Worm (Caenorhabditis elegans) whole organism, young adult: Measurements from ENCODE around the gene ZK930.2.
A peak's percentile ranks its signal among the peaks of the same experiment; 100 is the strongest.

Experiments used
- B0261.1 ChIP-seq: sonication (generic microtip); optimal IDR thresholded peaks from 2 replicates; lab custom pipeline; 2016; ENCODE audit warnings: mild to moderate bottlenecking, missing genetic modification characterization, moderate library complexity, missing compliant biosample characterization
- C17E4.6 ChIP-seq: fragments of 200-800 bp; sonication (Bioruptor generic); IDR thresholded peaks from 2 replicates; pipeline ENCODE4 v1.3.6; 2022; ENCODE audit warnings: missing genetic modification reagents, missing genetic modification characterization, missing compliant biosample characterization
- F10E7.11 ChIP-seq: sonication (generic microtip); optimal IDR thresholded peaks from 2 replicates; lab custom pipeline; 2017; ENCODE audit warnings: mild to moderate bottlenecking, missing genetic modification characterization, moderate library complexity, missing compliant biosample characterization
- F22D6.2 ChIP-seq: sonication (generic microtip); optimal IDR thresholded peaks from 2 replicates; lab custom pipeline; 2016; ENCODE audit warnings: mild to moderate bottlenecking, missing genetic modification characterization, missing compliant biosample characterization
- F33H1.4 ChIP-seq: fragments of 200-800 bp; sonication (Bioruptor generic); IDR thresholded peaks from 2 replicates; pipeline ENCODE4 v1.3.6; 2022; ENCODE audit warnings: missing genetic modification reagents, missing genetic modification characterization, missing compliant biosample characterization
- F49E8.2 ChIP-seq: sonication (generic microtip); optimal IDR thresholded peaks from 3 replicates; lab custom pipeline; 2017; ENCODE audit warnings: missing genetic modification characterization, mild to moderate bottlenecking, missing compliant biosample characterization, antibody characterized with exemption, moderate library complexity; ENCODE audit not compliant: insufficient read depth
- F52B5.7 ChIP-seq: sonication (generic microtip); optimal IDR thresholded peaks from 2 replicates; lab custom pipeline; 2016; ENCODE audit warnings: mild to moderate bottlenecking, missing genetic modification characterization, missing compliant biosample characterization
- T07F8.4 ChIP-seq: sonication (generic microtip); optimal IDR thresholded peaks from 2 replicates; lab custom pipeline; 2016; ENCODE audit warnings: mild to moderate bottlenecking, missing genetic modification characterization, moderate library complexity, missing compliant biosample characterization
- Y95B8A.8 ChIP-seq: fragments of 200-800 bp; sonication (Bioruptor generic); IDR thresholded peaks from 2 replicates; pipeline ENCODE4 v1.3.6; 2022; ENCODE audit warnings: missing genetic modification reagents, missing genetic modification characterization, missing compliant biosample characterization
- ZK185.1 ChIP-seq: sonication (generic microtip); optimal IDR thresholded peaks from 2 replicates; lab custom pipeline; 2016; ENCODE audit warnings: mild to moderate bottlenecking, missing genetic modification characterization, missing compliant biosample characterization; ENCODE audit not compliant: poor library complexity, severe bottlenecking
- aptf-2 ChIP-seq: fragments of 200-800 bp; sonication (Bioruptor generic); conservative IDR thresholded peaks from 2 replicates; pipeline ENCODE4 v1.3.6; 2022; ENCODE audit warnings: missing genetic modification reagents, missing genetic modification characterization, missing compliant biosample characterization
- aptf-3 ChIP-seq: fragments of 200-800 bp; sonication (Bioruptor generic); IDR thresholded peaks from 2 replicates; pipeline ENCODE4 v1.3.6; 2022; ENCODE audit warnings: missing genetic modification characterization, missing compliant biosample characterization
- atf-7 ChIP-seq: sonication (generic microtip); optimal IDR thresholded peaks from 2 replicates; lab custom pipeline; 2017; ENCODE audit warnings: mild to moderate bottlenecking, missing genetic modification characterization, missing compliant biosample characterization
- attf-3 ChIP-seq: fragments of 200-800 bp; sonication (Bioruptor generic); conservative IDR thresholded peaks from 2 replicates; pipeline ENCODE4 v1.3.6; 2022; ENCODE audit warnings: missing genetic modification reagents, missing genetic modification characterization, missing compliant biosample characterization
- bed-2 ChIP-seq: fragments of 200-800 bp; sonication (Bioruptor generic); IDR thresholded peaks from 2 replicates; pipeline ENCODE4 v1.3.6; 2022; ENCODE audit warnings: missing genetic modification reagents, missing genetic modification characterization, missing compliant biosample characterization
- ceh-100 ChIP-seq: fragments of 200-800 bp; sonication (Bioruptor generic); IDR thresholded peaks from 2 replicates; pipeline ENCODE4 v1.3.6; 2022; ENCODE audit warnings: missing genetic modification reagents, missing genetic modification characterization, missing compliant biosample characterization
- ceh-40 ChIP-seq: fragments of 200-800 bp; sonication (Bioruptor generic); IDR thresholded peaks from 2 replicates; pipeline ENCODE4 v1.3.6; 2022; ENCODE audit warnings: missing genetic modification characterization, missing compliant biosample characterization
- ceh-58 ChIP-seq: fragments of 200-800 bp; sonication (Bioruptor generic); IDR thresholded peaks from 2 replicates; pipeline ENCODE4 v1.3.6; 2022; ENCODE audit warnings: missing genetic modification characterization, missing compliant biosample characterization
- chd-7 ChIP-seq: sonication (generic microtip); optimal IDR thresholded peaks from 2 replicates; lab custom pipeline; 2016; ENCODE audit warnings: mild to moderate bottlenecking, missing genetic modification characterization, moderate library complexity, missing compliant biosample characterization
- dox-1 ChIP-seq: fragments of 200-800 bp; sonication (Bioruptor generic); IDR thresholded peaks from 2 replicates; pipeline ENCODE4 v1.3.6; 2022; ENCODE audit warnings: missing genetic modification reagents, missing genetic modification characterization, missing compliant biosample characterization
- efl-1 ChIP-seq: fragments of 150-350 bp; optimal IDR thresholded peaks from 2 replicates; lab custom pipeline; 2014; ENCODE audit warnings: missing biosample characterization, missing genetic modification reagents, missing genetic modification characterization
- egl-18 ChIP-seq: fragments of 200-800 bp; sonication (Bioruptor generic); IDR thresholded peaks from 2 replicates; pipeline ENCODE4 v1.3.6; 2022; ENCODE audit warnings: missing genetic modification reagents, missing genetic modification characterization, missing compliant biosample characterization
- egl-44 ChIP-seq: fragments of 200-800 bp; sonication (Bioruptor generic); IDR thresholded peaks from 2 replicates; pipeline ENCODE4 v1.3.6; 2022; ENCODE audit warnings: missing genetic modification reagents, missing genetic modification characterization, missing compliant biosample characterization
- egrh-3 ChIP-seq: fragments of 200-800 bp; sonication (Bioruptor generic); IDR thresholded peaks from 2 replicates; pipeline ENCODE4 v1.3.6; 2022; ENCODE audit warnings: missing genetic modification reagents, missing genetic modification characterization, missing compliant biosample characterization
- ets-4 ChIP-seq: fragments of 200-800 bp; sonication (Bioruptor generic); optimal IDR thresholded peaks from 2 replicates; lab custom pipeline; 2018; ENCODE audit warnings: mild to moderate bottlenecking, missing genetic modification characterization, missing compliant biosample characterization
- him-1 ChIP-seq: sonication (generic microtip); optimal IDR thresholded peaks from 2 replicates; lab custom pipeline; 2016; ENCODE audit warnings: missing genotype, missing genetic modification reagents, missing genetic modification characterization, missing compliant biosample characterization
- hlh-12 ChIP-seq: sonication (generic microtip); optimal IDR thresholded peaks from 2 replicates; lab custom pipeline; 2016; ENCODE audit warnings: missing genetic modification characterization, missing compliant biosample characterization
- hrde-1 ChIP-seq: sonication (generic microtip); optimal IDR thresholded peaks from 2 replicates; lab custom pipeline; 2016; ENCODE audit warnings: missing genetic modification characterization, mild to moderate bottlenecking, missing compliant biosample characterization, moderate library complexity, missing genotype, missing genetic modification reagents, borderline replicate concordance
- lin-40 ChIP-seq: sonication (generic microtip); optimal IDR thresholded peaks from 2 replicates; lab custom pipeline; 2016; ENCODE audit warnings: missing genetic modification characterization, mild to moderate bottlenecking, missing compliant biosample characterization, missing genotype, missing genetic modification reagents
- lir-1 ChIP-seq: fragments of 200-800 bp; sonication (Bioruptor generic); conservative IDR thresholded peaks from 2 replicates; pipeline ENCODE4 v1.3.6; 2022; ENCODE audit warnings: missing genetic modification reagents, missing genetic modification characterization, missing compliant biosample characterization
- madf-10 ChIP-seq: sonication (generic microtip); optimal IDR thresholded peaks from 2 replicates; lab custom pipeline; 2016; ENCODE audit warnings: mild to moderate bottlenecking, missing genetic modification characterization, missing compliant biosample characterization
- madf-6 ChIP-seq: fragments of 200-800 bp; sonication (Bioruptor generic); IDR thresholded peaks from 2 replicates; pipeline ENCODE4 v1.3.6; 2022; ENCODE audit warnings: missing genetic modification reagents, missing genetic modification characterization, missing compliant biosample characterization
- mcd-1 ChIP-seq: fragments of 200-800 bp; sonication (Bioruptor generic); IDR thresholded peaks from 2 replicates; pipeline ENCODE4 v1.3.6; 2022; ENCODE audit warnings: missing genetic modification reagents, missing genetic modification characterization, missing compliant biosample characterization
- mxl-1 ChIP-seq: sonication (generic microtip); optimal IDR thresholded peaks from 2 replicates; lab custom pipeline; 2016; ENCODE audit warnings: missing genetic modification characterization, missing compliant biosample characterization
- nhr-27 ChIP-seq: fragments of 200-800 bp; sonication (Bioruptor generic); optimal IDR thresholded peaks from 2 replicates; lab custom pipeline; 2018; ENCODE audit warnings: mild to moderate bottlenecking, missing genetic modification characterization, moderate library complexity, missing compliant biosample characterization
- pha-4 ChIP-seq: fragments of 150-350 bp; sonication (generic microtip); optimal IDR thresholded peaks from 2 replicates; lab custom pipeline; 2014; ENCODE audit warnings: missing biosample characterization, missing genetic modification reagents, missing genetic modification characterization
- repo-1 ChIP-seq: sonication (generic microtip); optimal IDR thresholded peaks from 2 replicates; lab custom pipeline; 2017; ENCODE audit warnings: mild to moderate bottlenecking, missing genetic modification characterization, missing compliant biosample characterization
- sea-2 ChIP-seq: fragments of 200-800 bp; sonication (Bioruptor generic); IDR thresholded peaks from 2 replicates; pipeline ENCODE4 v1.3.6; 2022; ENCODE audit warnings: missing genetic modification characterization, missing compliant biosample characterization
- snpc-1.3 ChIP-seq: sonication (generic microtip); optimal IDR thresholded peaks from 2 replicates; lab custom pipeline; 2017; ENCODE audit warnings: missing genetic modification characterization, mild to moderate bottlenecking, missing compliant biosample characterization, antibody characterized with exemption, moderate library complexity, missing genotype, missing genetic modification reagents; ENCODE audit not compliant: insufficient read depth
- snpc-3.4 ChIP-seq: sonication (generic microtip); optimal IDR thresholded peaks from 2 replicates; lab custom pipeline; 2017; ENCODE audit warnings: missing genetic modification characterization, mild to moderate bottlenecking, missing compliant biosample characterization, antibody characterized with exemption, moderate library complexity, missing genotype, missing genetic modification reagents
- tbp1 ChIP-seq: fragments of 200-800 bp; sonication (Bioruptor generic); optimal IDR thresholded peaks from 2 replicates; lab custom pipeline; 2018; ENCODE audit warnings: mild to moderate bottlenecking, missing genetic modification characterization, missing compliant biosample characterization
- tlf-1 ChIP-seq: fragments of 200-800 bp; sonication (Bioruptor generic); optimal IDR thresholded peaks from 2 replicates; lab custom pipeline; 2018; ENCODE audit warnings: mild to moderate bottlenecking, missing genetic modification characterization, missing compliant biosample characterization
- ztf-25 ChIP-seq: fragments of 200-800 bp; sonication (Bioruptor generic); IDR thresholded peaks from 2 replicates; pipeline ENCODE4 v1.3.6; 2022; ENCODE audit warnings: missing genetic modification reagents, missing genetic modification characterization, missing compliant biosample characterization
- ztf-3 ChIP-seq: fragments of 200-800 bp; sonication (Bioruptor generic); optimal IDR thresholded peaks from 2 replicates; lab custom pipeline; 2018; ENCODE audit warnings: mild to moderate bottlenecking, missing genetic modification characterization, missing compliant biosample characterization

ZK930.2 gene

DNA sequence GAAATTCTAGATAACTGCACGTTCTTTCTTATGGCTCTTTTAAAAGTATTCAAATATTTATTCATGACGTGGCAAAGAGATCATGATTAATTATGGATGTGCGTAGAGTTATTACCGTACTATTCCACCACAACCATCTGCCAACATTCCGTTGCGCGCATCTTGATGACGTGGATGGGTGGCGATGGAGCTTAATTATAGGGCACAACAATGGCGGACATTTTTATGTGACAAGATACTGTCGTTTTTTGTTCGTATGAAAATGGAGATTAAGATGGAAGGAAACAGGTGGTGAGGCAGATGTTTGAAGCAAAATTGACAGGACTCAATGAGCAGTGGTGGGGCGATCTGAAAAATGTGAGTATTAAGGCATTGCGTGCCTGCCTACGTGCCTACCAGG is 5.5 kb downstream of the ZK930.2 start:
- TF ChIP-seq dox-1 (GFP tag; lab: Robert Waterston, UW) = no peak
- TF ChIP-seq F22D6.2 (tag; lab: Kevin White, UChicago) = no peak
- no peak for TF ChIP-seq madf-10 (tag; lab: Kevin White, UChicago)
- TF ChIP-seq aptf-3 (GFP tag; lab: Robert Waterston, UW) = no peak
- no peak for TF ChIP-seq snpc-1.3
- no peak for TF ChIP-seq attf-3 (GFP tag; lab: Robert Waterston, UW)
- no peak for TF ChIP-seq F10E7.11 (tag; lab: Kevin White, UChicago)
- TF ChIP-seq F33H1.4 (GFP tag; lab: Robert Waterston, UW) = no peak
- TF ChIP-seq hrde-1 (tag; lab: Kevin White, UChicago) = no peak
- TF ChIP-seq T07F8.4 (tag; lab: Kevin White, UChicago) = no peak
- no peak for TF ChIP-seq repo-1 (tag; lab: Kevin White, UChicago)
- no peak for TF ChIP-seq bed-2 (GFP tag; lab: Robert Waterston, UW)
- no peak for TF ChIP-seq tbp1 (GFP tag; lab: Kevin White, UChicago)
- TF ChIP-seq atf-7 (tag; lab: Kevin White, UChicago) = no peak
- no peak for TF ChIP-seq ets-4 (GFP tag; lab: Kevin White, UChicago)
- TF ChIP-seq F49E8.2 (tag; lab: Kevin White, UChicago) = no peak
- TF ChIP-seq, all 124 proteins: peak for 0

DNA sequence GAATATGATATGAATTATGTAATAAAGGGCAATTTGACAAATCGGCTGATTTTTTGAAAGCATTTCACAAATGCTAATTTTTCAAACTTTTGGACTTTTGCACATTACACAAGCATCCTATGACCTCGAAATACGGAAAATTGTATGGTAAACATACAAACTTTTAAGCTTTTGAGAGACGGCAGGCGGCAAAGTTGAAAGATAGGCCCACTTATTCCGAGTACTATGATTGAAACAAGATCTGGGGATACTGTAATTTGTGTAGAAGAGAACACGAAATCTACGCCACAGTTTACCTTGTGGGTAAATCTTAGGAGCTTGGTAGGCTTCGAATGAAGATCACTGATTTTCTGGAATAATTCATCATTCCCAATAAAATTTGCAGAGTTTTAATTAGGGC is 9.6 kb downstream of the ZK930.2 start, which contains the start of gene ZK930.6:
TSS of gene ZK930.6 (plus strand) at position 301 of the 400 bp plus-strand sequence.
- no peak for TF ChIP-seq ztf-3 (GFP tag; lab: Kevin White, UChicago)
- no peak for TF ChIP-seq madf-6 (GFP tag; lab: Robert Waterston, UW)
- TF ChIP-seq hlh-12 (tag; lab: Kevin White, UChicago) = no peak
- TF ChIP-seq T07F8.4 (tag; lab: Kevin White, UChicago) = no peak
- no peak for TF ChIP-seq egl-44
- no peak for TF ChIP-seq pha-4 (tag; lab: Kevin White, UChicago)
- TF ChIP-seq B0261.1 = no peak
- TF ChIP-seq madf-10 (tag; lab: Kevin White, UChicago) = no peak
- TF ChIP-seq aptf-2 (GFP tag; lab: Robert Waterston, UW) = no peak
- no peak for TF ChIP-seq snpc-3.4
- TF ChIP-seq tlf-1 = no peak
- TF ChIP-seq ceh-58 (GFP tag; lab: Robert Waterston, UW) = no peak
- no peak for TF ChIP-seq ZK185.1
- no peak for TF ChIP-seq ztf-25 (GFP tag; lab: Robert Waterston, UW)
- no peak for TF ChIP-seq ets-4 (GFP tag; lab: Kevin White, UChicago)
- no peak for TF ChIP-seq attf-3 (GFP tag; lab: Robert Waterston, UW)
- TF ChIP-seq lin-40 (tag; lab: Kevin White, UChicago) = no peak
- no peak for TF ChIP-seq F52B5.7 (tag; lab: Kevin White, UChicago)

DNA sequence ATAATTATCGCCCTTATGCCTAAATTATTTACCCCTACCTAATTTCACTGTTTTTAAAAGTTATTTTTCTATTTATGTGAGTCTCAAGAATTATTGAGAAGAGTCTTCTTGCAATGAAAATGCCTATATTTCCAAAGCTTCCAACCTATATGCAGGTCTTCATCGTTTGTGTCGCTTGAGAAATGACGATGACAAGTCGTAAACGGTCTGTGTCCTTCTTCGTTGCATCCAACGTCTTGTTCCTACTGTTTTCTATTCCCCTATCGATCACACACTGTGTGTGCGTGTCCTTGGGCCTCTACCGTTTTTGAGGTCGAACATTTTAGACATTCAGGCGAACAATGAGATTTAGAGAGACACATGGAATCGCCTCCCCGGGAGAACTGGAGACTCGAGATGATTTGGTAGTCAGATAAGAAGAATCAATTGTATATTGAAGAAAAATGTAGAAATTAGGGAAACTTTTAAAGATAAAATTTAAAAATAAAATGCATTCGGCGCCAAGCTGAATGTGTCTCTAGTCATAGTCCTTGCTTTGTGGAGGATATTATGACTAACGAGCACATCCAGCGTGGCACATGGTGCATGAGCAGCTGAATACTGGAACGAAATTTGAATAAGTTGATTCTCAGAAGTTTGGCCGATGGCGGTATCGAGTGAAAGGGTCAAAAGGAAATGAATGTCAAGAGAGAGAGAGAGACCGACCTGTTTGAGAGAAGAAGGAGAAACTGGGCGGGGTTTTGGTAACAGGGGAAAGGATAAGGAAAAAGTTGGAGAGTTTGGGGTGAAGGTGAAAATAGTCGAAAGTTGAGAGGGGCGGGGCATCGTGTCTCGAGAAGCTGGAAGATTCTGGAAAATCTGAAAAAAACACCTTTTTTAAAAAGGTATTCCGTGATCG is 12.5 kb downstream of the ZK930.2 start:
- TF ChIP-seq ceh-40 (GFP tag; lab: Robert Waterston, UW) (peak; percentile 27; the same call in 1 of the 2 replicates), ceh-58 (GFP tag; lab: Robert Waterston, UW) (0 out of 2 replicates have a peak, but pooled peaks have one; percentile 33), him-1 (tag; lab: Kevin White, UChicago) (peak; percentile 68), egrh-3 (GFP tag; lab: Robert Waterston, UW) (no peak), tlf-1 (peak; percentile 74), nhr-27 (tag; lab: Kevin White, UChicago) (peak; percentile 65), hrde-1 (tag; lab: Kevin White, UChicago) (peak; percentile 97), mxl-1 (tag; lab: Kevin White, UChicago) (peak; percentile 34), Y95B8A.8 (peak; percentile 93), ceh-100 (GFP tag; lab: Robert Waterston, UW) (peak; percentile 70), efl-1 (peak; percentile 44), C17E4.6 (peak; percentile 77), chd-7 (tag; lab: Kevin White, UChicago) (peak; percentile 77), egl-18 (0 out of 2 replicates have a peak, but pooled peaks have one; percentile 18), sea-2 (GFP tag; lab: Robert Waterston, UW) (no peak), mcd-1 (GFP tag; lab: Robert Waterston, UW) (peak; percentile 21; the same call in 1 of the 2 replicates), lir-1 (GFP tag; lab: Robert Waterston, UW) (no peak)
